Fruit fly (Drosophila melanogaster): Measurements from ENCODE around the gene mRNA-cap.

Gene mRNA-cap

DNA sequence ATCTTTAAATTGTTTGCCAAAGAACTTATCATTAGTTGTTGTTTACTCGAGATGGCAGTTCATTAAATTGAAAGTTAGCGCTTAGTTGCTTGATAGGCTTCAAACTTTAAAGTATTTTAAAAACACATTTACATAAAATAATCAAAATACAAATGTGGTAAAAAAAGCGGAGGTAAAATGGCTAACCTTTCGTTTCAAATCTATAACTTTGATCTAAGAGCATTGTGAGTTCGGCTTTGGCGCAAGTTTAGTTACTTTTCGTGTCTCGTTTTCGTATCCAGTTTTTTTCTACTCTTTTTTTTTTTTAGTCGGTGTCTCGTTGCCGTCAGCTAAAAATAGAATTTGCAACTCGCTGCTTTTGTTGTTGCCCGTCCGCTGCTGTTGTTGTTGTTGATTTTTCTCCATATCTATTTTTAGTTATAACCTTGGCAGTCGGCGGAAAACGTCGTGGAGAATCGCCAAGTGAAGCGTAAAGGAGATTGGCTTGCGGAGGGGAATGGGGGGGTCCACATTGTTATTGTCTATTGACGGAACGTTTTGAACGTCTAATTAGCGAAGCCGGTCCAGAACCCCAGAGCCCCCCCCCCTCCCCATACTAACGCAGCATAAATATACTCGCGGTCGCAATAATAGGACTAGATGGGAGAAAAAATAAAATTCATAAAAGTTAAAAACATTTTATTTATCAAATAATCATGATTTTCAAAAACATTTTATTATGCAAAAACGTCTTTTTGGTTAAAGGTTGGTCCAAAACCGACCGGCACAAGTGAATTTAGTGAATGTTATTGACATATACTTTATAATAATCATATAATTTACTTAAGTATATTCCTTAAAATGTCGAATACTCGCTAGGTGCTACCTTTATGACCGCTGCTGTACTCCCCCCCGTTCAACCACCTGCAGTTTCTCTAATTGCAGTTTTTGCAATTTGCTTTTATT, 27.8 kb downstream of the mRNA-cap start:
- TF ChIP-seq CG32121 (GFP tag; IDR thresholded peaks at IDR 0.05): peak; percentile 83
- peak; percentile 46 for TF ChIP-seq Pif1B (GFP tag; optimal IDR thresholded peaks at IDR 0.05)
- TF ChIP-seq CG34367 (tag; optimal IDR thresholded peaks at IDR 0.05): peak; percentile 64
- TF ChIP-seq CG10348 (GFP tag; IDR thresholded peaks at IDR 0.05): peak; percentile 41; the same call in 1 of the 2 replicates
- TF ChIP-seq Pif1A (GFP tag; optimal IDR thresholded peaks at IDR 0.05): peak; percentile 48
- no peak for TF ChIP-seq D1 (tag; optimal IDR thresholded peaks at IDR 0.05)
- TF ChIP-seq Snoo (tag; optimal IDR thresholded peaks at IDR 0.05): peak; percentile 22
- TF ChIP-seq EcR (GFP tag; optimal IDR thresholded peaks at IDR 0.05): peak; percentile 6
- peak; percentile 13 for TF ChIP-seq gl (tag; optimal IDR thresholded peaks at IDR 0.05)
- peak; percentile 74 for TF ChIP-seq Ets98B (GFP tag; IDR thresholded peaks at IDR 0.05)
- TF ChIP-seq CG8301 (tag; optimal IDR thresholded peaks at IDR 0.05): peak; percentile 88
- peak; percentile 93 for TF ChIP-seq CG14655 (GFP tag; optimal IDR thresholded peaks at IDR 0.05)
- TF ChIP-seq CG4496 (GFP tag; IDR thresholded peaks at IDR 0.05): peak; percentile 90
- peak; percentile 43; the same call in 1 of the 2 replicates for TF ChIP-seq rn (GFP tag; IDR thresholded peaks at IDR 0.05)
- TF ChIP-seq CG12605 (GFP tag; IDR thresholded peaks at IDR 0.05): peak; percentile 81
- peak; percentile 24 for TF ChIP-seq CG13204 (GFP tag; optimal IDR thresholded peaks at IDR 0.05)
- TF ChIP-seq fd96Ca (GFP tag; IDR thresholded peaks at IDR 0.05): peak; percentile 57
- peak; percentile 79 for TF ChIP-seq CG8159 (tag; optimal IDR thresholded peaks at IDR 0.05)
- TF ChIP-seq CG15710 (tag; optimal IDR thresholded peaks at IDR 0.05): peak; percentile 68
- peak; percentile 86 for TF ChIP-seq CG9948 (tag; optimal IDR thresholded peaks at IDR 0.05)
- peak; percentile 76 for TF ChIP-seq CG17806 (tag; optimal IDR thresholded peaks at IDR 0.05)

DNA sequence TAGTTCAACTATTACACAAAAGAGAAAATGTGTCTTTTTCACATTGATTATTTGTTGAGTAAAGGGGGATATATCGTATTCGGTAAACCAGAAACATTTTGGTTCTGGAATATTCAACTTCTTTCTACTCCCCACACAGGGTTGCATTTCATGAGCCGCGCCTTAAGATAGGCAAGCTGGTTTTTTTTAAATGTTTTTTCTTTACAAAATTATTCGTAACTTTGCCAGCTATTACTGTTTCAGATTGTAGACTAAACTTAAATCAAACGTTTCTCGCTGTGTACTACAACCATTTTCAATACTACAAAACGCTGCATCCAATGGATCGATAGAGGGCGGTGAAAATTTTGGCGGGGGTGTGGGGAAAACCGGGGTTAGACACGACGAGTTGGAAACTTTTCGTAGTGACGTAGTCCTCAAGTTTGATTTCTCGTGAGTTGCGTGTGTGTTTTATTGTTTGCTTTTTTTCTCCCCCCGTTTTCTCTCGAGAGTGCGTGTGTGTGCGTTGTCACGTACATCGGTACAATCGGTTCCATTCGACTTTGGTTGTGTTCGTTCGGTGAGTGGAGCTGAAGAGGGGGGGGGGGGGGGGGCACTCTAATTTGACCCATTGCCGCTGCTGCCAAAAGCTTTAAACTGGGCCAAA, 29.0 kb downstream of the mRNA-cap start:
- TF ChIP-seq D1 (tag; optimal IDR thresholded peaks at IDR 0.05): no peak
- TF ChIP-seq fd96Ca (GFP tag; IDR thresholded peaks at IDR 0.05): peak; percentile 54; the same call in 1 of the 3 replicates
- TF ChIP-seq CG9948 (tag; optimal IDR thresholded peaks at IDR 0.05): peak; percentile 10
- peak; percentile 15 for TF ChIP-seq CG17806 (tag; optimal IDR thresholded peaks at IDR 0.05)
- peak; percentile 17 for TF ChIP-seq CG15710 (tag; optimal IDR thresholded peaks at IDR 0.05)
- TF ChIP-seq CG4496 (GFP tag; IDR thresholded peaks at IDR 0.05): peak; percentile 43; the same call in 1 of the 3 replicates
- no peak for TF ChIP-seq Snoo (tag; optimal IDR thresholded peaks at IDR 0.05)
- TF ChIP-seq Pif1A (GFP tag; optimal IDR thresholded peaks at IDR 0.05): peak; percentile 41
- no peak for TF ChIP-seq CG34367 (tag; optimal IDR thresholded peaks at IDR 0.05)
- no peak for TF ChIP-seq CG10348 (GFP tag; IDR thresholded peaks at IDR 0.05)
- TF ChIP-seq CG8301 (tag; optimal IDR thresholded peaks at IDR 0.05): peak; percentile 44
- no peak for TF ChIP-seq CG8159 (tag; optimal IDR thresholded peaks at IDR 0.05)
- no peak for TF ChIP-seq Pif1B (GFP tag; optimal IDR thresholded peaks at IDR 0.05)
- no peak for TF ChIP-seq gl (tag; optimal IDR thresholded peaks at IDR 0.05)
- TF ChIP-seq CG14655 (GFP tag; optimal IDR thresholded peaks at IDR 0.05): peak; percentile 60
- TF ChIP-seq CG32121 (GFP tag; IDR thresholded peaks at IDR 0.05): no peak
- TF ChIP-seq EcR (GFP tag; optimal IDR thresholded peaks at IDR 0.05): no peak
- 0 out of 2 replicates have a peak, but pooled peaks have one; percentile 30 for TF ChIP-seq CG12605 (GFP tag; IDR thresholded peaks at IDR 0.05)
- TF ChIP-seq CG13204 (GFP tag; optimal IDR thresholded peaks at IDR 0.05): no peak
- no peak for TF ChIP-seq rn (GFP tag; IDR thresholded peaks at IDR 0.05)
- TF ChIP-seq Ets98B (GFP tag; IDR thresholded peaks at IDR 0.05): peak; percentile 46

DNA sequence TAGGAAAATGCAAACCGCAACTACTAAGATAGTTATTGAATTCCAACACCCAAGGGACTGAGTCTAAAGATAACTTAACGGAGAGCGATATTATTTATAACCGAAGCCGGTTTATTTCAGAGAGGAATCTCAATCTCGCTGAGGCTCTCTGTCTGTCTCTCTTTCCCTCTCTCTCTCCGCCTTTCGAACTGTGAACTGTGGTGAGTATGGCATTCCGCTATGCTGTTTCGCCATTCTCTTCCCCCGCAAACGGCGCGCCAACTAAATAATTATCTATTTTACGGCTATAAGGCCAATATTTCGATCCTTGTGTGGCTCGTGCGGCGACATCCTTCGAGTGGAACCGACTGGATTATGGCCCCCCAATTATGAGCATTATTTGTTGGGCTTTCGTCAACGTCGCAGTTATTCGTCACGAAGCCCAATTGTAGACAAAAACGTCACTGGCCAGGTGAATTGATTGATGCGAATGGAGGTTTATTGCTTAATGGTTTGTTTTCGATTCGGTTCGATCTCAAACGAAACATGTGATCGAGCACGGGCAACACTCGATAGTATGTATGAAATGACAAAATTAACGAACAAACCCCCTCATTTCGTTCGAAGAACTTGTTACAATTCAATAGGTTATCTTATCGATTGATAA, 30.4 kb downstream of the mRNA-cap start:
- TF ChIP-seq Pif1B (GFP tag; optimal IDR thresholded peaks at IDR 0.05) (no peak), D1 (tag; optimal IDR thresholded peaks at IDR 0.05) (no peak), EcR (GFP tag; optimal IDR thresholded peaks at IDR 0.05) (peak; percentile 54), CG8301 (tag; optimal IDR thresholded peaks at IDR 0.05) (no peak), CG12605 (GFP tag; IDR thresholded peaks at IDR 0.05) (0 out of 2 replicates have a peak, but pooled peaks have one; percentile 17), CG13204 (GFP tag; optimal IDR thresholded peaks at IDR 0.05) (peak; percentile 21), Ets98B (GFP tag; IDR thresholded peaks at IDR 0.05) (peak; percentile 9; the same call in 1 of the 2 replicates)

DNA sequence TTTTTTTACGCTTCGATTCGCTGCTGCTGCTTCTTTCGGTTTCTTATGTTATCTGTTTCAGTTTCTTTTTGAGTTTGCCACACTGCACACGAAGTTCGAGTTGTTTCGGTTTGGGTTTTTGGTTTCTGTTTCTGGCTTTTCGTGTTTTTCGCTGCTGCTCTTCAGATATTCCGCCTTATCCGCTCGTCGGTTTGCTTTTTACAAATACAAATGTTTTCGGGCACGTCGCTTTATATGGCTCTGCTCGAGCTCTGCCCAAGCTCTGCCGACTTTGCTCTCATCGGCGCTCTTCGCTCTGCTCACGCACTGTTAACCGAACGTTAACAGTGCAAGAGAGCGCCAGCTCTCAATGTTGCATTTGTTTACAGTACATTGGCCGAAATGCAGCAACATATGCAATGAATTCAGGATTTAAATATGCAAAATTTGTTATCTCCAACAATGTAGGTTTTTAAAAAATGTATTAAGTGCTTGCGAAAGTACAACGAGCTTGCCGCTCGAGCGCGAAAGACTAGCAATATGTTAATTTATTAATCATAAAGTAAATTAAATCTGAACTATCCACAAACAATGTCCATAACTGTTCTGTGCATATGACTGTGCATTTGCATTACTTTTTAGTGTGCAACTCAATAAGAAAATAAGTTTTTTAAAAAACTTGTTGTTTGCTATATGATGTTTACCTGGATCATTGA, 31.2 kb downstream of the mRNA-cap start:
- TF ChIP-seq CG14655 (GFP tag; optimal IDR thresholded peaks at IDR 0.05): peak; percentile 65
- TF ChIP-seq Snoo (tag; optimal IDR thresholded peaks at IDR 0.05): no peak
- TF ChIP-seq CG4496 (GFP tag; IDR thresholded peaks at IDR 0.05): peak; percentile 30; the same call in 2 of the 3 replicates
- peak; percentile 36 for TF ChIP-seq CG34367 (tag; optimal IDR thresholded peaks at IDR 0.05)
- TF ChIP-seq CG8159 (tag; optimal IDR thresholded peaks at IDR 0.05): peak; percentile 43
- no peak; the same call in 1 of the 2 replicates for TF ChIP-seq Ets98B (GFP tag; IDR thresholded peaks at IDR 0.05)
- peak; percentile 32 for TF ChIP-seq EcR (GFP tag; optimal IDR thresholded peaks at IDR 0.05)
- no peak for TF ChIP-seq CG13204 (GFP tag; optimal IDR thresholded peaks at IDR 0.05)
- TF ChIP-seq CG32121 (GFP tag; IDR thresholded peaks at IDR 0.05): no peak
- TF ChIP-seq Pif1A (GFP tag; optimal IDR thresholded peaks at IDR 0.05): peak; percentile 45
- TF ChIP-seq CG9948 (tag; optimal IDR thresholded peaks at IDR 0.05): peak; percentile 48
- peak; percentile 9 for TF ChIP-seq CG15710 (tag; optimal IDR thresholded peaks at IDR 0.05)
- TF ChIP-seq CG8301 (tag; optimal IDR thresholded peaks at IDR 0.05): peak; percentile 48
- TF ChIP-seq rn (GFP tag; IDR thresholded peaks at IDR 0.05): no peak
- TF ChIP-seq CG17806 (tag; optimal IDR thresholded peaks at IDR 0.05): no peak
- TF ChIP-seq gl (tag; optimal IDR thresholded peaks at IDR 0.05): no peak
- TF ChIP-seq D1 (tag; optimal IDR thresholded peaks at IDR 0.05): no peak
- 0 out of 2 replicates have a peak, but pooled peaks have one; percentile 32 for TF ChIP-seq CG12605 (GFP tag; IDR thresholded peaks at IDR 0.05)
- TF ChIP-seq CG10348 (GFP tag; IDR thresholded peaks at IDR 0.05): no peak
- TF ChIP-seq fd96Ca (GFP tag; IDR thresholded peaks at IDR 0.05): no peak
- TF ChIP-seq Pif1B (GFP tag; optimal IDR thresholded peaks at IDR 0.05): peak; percentile 49

Data from whole organism, pupa.